Worm (Caenorhabditis elegans): ENCODE results near the gene rps-18.

The rps-18 gene

DNA sequence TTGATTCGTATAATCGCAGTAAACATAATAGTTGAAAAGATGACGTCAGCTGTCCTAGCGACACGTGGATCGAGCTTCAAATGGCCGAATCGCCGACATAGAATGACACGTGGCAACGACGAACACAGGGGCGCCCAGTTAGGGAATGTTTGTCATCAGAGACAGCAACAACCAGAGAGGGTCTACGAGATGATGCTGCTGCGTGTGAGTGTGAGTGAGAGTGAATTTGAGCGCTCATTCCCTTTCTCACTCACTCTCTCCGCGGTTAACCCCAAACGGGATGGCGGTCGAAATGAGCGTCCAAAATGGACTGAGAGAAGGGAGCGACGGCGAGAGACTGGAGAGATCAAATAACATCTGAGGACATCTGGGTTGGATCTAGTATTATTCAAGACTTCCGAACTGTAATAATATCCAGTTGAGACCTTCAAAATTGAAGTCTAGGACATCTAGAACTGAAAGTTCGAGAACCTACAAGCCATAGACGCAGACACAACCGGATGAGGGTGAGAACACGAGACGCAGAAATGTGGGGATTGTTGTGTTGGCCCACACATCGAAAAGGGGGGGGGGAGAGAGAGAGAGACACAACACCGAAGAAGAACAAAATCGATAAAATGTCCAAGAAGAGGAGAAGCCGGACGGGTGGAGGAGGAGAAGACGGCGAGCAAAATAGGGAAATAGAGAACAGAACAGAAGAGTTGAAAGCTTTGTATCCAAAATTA, 31.4 kb upstream of the rps-18 start:
- TF ChIP-seq hmg-4 (GFP tag; optimal IDR thresholded peaks at IDR 0.05) (peak; percentile 16), ceh-13 (GFP tag; optimal IDR thresholded peaks at IDR 0.05) (no peak)

DNA sequence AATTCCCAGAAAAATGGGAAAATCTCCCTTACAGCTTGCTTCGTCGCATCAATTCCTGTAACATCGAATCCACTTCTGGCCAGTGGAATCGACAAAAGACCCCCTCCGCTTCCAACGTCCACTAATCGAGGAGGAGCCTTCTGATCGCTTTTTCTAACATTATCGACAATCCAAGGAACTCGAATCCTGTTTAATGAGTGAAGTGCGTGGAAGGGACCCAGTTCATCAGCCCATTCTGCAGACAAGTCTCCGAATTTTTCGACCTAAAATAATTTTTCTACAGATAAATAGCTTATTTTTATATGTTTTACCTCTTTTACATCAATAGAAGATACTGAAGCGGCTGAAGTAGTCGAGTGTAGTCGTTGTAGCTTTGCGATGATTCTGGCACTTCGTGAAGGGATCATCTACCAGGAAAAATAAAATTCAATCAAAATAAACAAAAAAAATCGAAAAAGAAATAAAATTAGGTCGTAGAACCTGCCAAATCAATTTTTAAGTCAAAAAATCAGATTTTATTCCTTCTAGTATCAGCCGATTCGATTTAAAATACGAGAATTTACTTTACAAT, 29.5 kb upstream of the rps-18 start, which contains the start of gene coq-3:
Gene coq-3 (minus strand): TSS at position 407 of the 571 bp plus-strand sequence.
- no peak for TF ChIP-seq F13C5.2 (tag; optimal IDR thresholded peaks at IDR 0.05)
- no peak for TF ChIP-seq pes-1 (GFP tag; IDR thresholded peaks at IDR 0.05)
- no peak for TF ChIP-seq B0310.2 (tag; optimal IDR thresholded peaks at IDR 0.05)
- no peak for TF ChIP-seq hmbx-1 (tag; optimal IDR thresholded peaks at IDR 0.05)
- no peak for TF ChIP-seq tbx-11 (GFP tag; IDR thresholded peaks at IDR 0.05)
- TF ChIP-seq hmg-4 (GFP tag; optimal IDR thresholded peaks at IDR 0.05) = no peak
- no peak for TF ChIP-seq hnd-1 (tag; optimal IDR thresholded peaks at IDR 0.05)
- TF ChIP-seq flt-1 (GFP tag; IDR thresholded peaks at IDR 0.05) = no peak
- TF ChIP-seq sea-1 (GFP tag; conservative IDR thresholded peaks at IDR 0.05) = no peak
- no peak for TF ChIP-seq ceh-36 (tag; optimal IDR thresholded peaks at IDR 0.05)
- no peak for TF ChIP-seq tbx-37 (GFP tag; conservative IDR thresholded peaks at IDR 0.05)
- no peak for TF ChIP-seq ets-7 (tag; optimal IDR thresholded peaks at IDR 0.05)
- TF ChIP-seq ceh-13 (GFP tag; optimal IDR thresholded peaks at IDR 0.05) = no peak

DNA sequence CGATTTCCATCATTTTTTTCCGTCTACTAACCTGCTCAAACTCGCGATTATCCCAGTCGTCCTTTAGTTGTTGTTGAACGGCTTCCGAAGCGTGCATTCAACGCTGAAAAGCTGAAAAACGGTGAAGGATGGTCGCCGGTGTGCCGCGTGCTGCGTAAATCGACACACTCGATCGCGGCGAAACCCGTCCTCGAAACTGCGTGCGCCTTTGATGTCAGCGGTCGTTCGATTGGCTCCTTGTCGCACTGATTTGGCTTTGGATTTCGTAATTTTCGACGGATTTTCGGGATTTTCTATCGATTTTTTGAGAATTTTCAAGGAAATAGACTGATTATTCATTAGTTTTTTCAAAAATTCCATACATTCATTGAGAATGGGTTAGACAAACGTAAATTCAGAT, 28.1 kb upstream of the rps-18 start, which contains the start of the genes Y57G11C.1147 and nuo-3:
Gene Y57G11C.1147 (minus strand): TSS at position 161 of the 400 bp plus-strand sequence.
Gene nuo-3 (minus strand): TSS at position 191 of the 400 bp plus-strand sequence.
- TF ChIP-seq hnd-1 (tag; optimal IDR thresholded peaks at IDR 0.05) = no peak
- TF ChIP-seq ama-1 (optimal IDR thresholded peaks at IDR 0.05) = no peak
- no peak for TF ChIP-seq tbx-37 (GFP tag; conservative IDR thresholded peaks at IDR 0.05)
- TF ChIP-seq tra-4 (tag; optimal IDR thresholded peaks at IDR 0.05) = no peak
- TF ChIP-seq sea-1 (GFP tag; conservative IDR thresholded peaks at IDR 0.05) = no peak
- no peak for TF ChIP-seq ceh-36 (tag; optimal IDR thresholded peaks at IDR 0.05)
- TF ChIP-seq scrt-1 (GFP tag; IDR thresholded peaks at IDR 0.05) = no peak
- TF ChIP-seq flt-1 (GFP tag; IDR thresholded peaks at IDR 0.05) = no peak
- TF ChIP-seq pes-1 (GFP tag; IDR thresholded peaks at IDR 0.05) = no peak
- no peak for TF ChIP-seq F13C5.2 (tag; optimal IDR thresholded peaks at IDR 0.05)
- no peak for TF ChIP-seq aly-1 (tag; optimal IDR thresholded peaks at IDR 0.05)
- TF ChIP-seq B0310.2 (tag; optimal IDR thresholded peaks at IDR 0.05) = no peak
- TF ChIP-seq ets-7 (tag; optimal IDR thresholded peaks at IDR 0.05) = no peak
- TF ChIP-seq tbx-11 (GFP tag; IDR thresholded peaks at IDR 0.05) = no peak
- TF ChIP-seq ceh-13 (GFP tag; optimal IDR thresholded peaks at IDR 0.05) = no peak
- TF ChIP-seq hmbx-1 (tag; optimal IDR thresholded peaks at IDR 0.05) = no peak
- no peak for TF ChIP-seq hmg-4 (GFP tag; optimal IDR thresholded peaks at IDR 0.05)

DNA sequence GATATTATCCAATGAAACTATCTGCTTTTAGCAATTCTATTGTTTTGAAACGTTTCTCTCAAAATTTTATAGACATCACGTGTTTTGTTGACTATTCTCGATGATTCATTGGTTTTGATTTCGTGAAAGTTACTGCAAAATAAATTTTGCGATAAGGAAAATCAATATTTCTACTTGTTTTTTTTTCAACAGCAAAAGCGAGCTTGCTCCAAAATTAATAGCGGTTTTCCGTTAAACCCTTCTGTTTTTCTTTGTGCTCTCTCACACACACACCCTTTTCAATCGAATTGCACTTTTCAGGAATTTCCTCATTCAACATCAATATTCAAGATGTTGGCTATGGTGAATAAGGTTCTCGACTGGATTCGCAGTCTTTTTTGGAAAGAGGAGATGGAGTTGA, 27.6 kb upstream of the rps-18 start, which contains the start of gene arl-8:
Gene arl-8 (plus strand): TSS at position 301 of the 400 bp plus-strand sequence.
- TF ChIP-seq sea-1 (GFP tag; conservative IDR thresholded peaks at IDR 0.05) = no peak
- no peak for TF ChIP-seq ceh-36 (tag; optimal IDR thresholded peaks at IDR 0.05)
- TF ChIP-seq hmbx-1 (tag; optimal IDR thresholded peaks at IDR 0.05) = no peak
- TF ChIP-seq ceh-13 (GFP tag; optimal IDR thresholded peaks at IDR 0.05) = no peak
- TF ChIP-seq aly-1 (tag; optimal IDR thresholded peaks at IDR 0.05) = no peak
- TF ChIP-seq flt-1 (GFP tag; IDR thresholded peaks at IDR 0.05) = no peak

DNA sequence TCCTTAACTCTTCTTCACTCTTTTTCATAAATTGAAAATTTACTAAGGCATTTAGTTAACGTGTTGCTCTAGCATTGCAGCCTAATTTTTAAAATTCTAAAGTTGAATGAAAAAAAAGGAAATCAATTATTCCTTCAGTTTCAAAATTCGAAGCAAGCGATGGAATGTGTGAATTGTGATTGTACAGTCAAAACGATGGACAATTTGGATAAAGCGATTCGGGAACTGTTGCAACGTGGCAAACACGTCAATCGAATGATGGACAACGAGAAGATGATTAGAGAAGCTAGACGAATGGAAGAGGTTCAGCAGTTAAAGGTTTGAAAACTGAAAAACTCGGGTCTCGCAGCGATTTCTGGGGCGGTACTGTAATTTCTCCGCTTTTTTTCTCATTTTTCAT, 26.3 kb upstream of the rps-18 start, which contains the start of gene Y57G11C.14:
Gene Y57G11C.14 (plus strand): TSS at position 126 of the 400 bp plus-strand sequence.
- TF ChIP-seq scrt-1 (GFP tag; IDR thresholded peaks at IDR 0.05) (no peak), ceh-13 (GFP tag; optimal IDR thresholded peaks at IDR 0.05) (no peak), ets-7 (tag; optimal IDR thresholded peaks at IDR 0.05) (no peak), aly-1 (tag; optimal IDR thresholded peaks at IDR 0.05) (no peak), hmbx-1 (tag; optimal IDR thresholded peaks at IDR 0.05) (no peak), tra-4 (tag; optimal IDR thresholded peaks at IDR 0.05) (no peak), flt-1 (GFP tag; IDR thresholded peaks at IDR 0.05) (no peak), B0310.2 (tag; optimal IDR thresholded peaks at IDR 0.05) (no peak), sea-1 (GFP tag; conservative IDR thresholded peaks at IDR 0.05) (no peak), hmg-4 (GFP tag; optimal IDR thresholded peaks at IDR 0.05) (no peak), hnd-1 (tag; optimal IDR thresholded peaks at IDR 0.05) (no peak), ama-1 (optimal IDR thresholded peaks at IDR 0.05) (no peak), ceh-36 (tag; optimal IDR thresholded peaks at IDR 0.05) (no peak)

DNA sequence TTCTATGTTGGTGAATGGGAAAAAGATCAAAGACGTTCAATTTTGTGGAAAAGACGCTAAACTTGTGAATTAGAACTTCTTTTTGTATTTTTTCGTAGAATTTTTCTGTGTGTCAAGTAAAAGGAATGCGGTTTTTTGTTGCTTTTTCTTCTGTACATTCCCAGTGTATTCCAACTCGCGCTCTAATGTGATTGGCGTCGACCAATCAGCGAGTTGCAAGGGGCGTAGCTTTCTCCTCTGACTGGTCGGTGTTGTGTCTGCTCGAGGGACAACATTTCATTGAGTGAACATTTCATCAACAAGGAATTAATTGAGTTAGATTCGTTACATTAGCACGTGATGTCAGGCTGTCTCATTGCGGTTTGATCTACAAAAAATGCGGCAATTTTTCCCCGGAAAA, 24.5 kb upstream of the rps-18 start:
- no peak for TF ChIP-seq ama-1 (optimal IDR thresholded peaks at IDR 0.05)
- no peak for TF ChIP-seq B0310.2 (tag; optimal IDR thresholded peaks at IDR 0.05)
- TF ChIP-seq ceh-13 (GFP tag; optimal IDR thresholded peaks at IDR 0.05) = no peak
- TF ChIP-seq hmg-4 (GFP tag; optimal IDR thresholded peaks at IDR 0.05) = no peak

DNA sequence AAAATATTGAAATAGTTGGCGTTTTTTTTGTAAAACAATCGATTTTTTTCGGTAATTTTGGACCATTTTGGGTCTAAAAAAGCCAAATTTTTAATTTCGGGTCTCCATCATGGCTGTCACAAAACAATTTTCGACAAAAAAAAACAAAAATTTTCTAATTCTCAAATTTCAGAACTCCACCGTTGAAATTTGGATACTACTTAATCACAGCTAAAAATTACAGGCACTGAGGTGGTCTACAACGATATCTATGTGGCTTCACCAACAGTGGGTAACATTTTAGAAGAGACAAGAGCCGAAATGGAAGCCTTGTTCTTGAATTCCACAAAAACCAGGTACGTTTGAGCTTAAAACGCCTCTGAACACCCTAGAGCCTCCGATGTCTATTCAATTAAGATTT, 23.2 kb upstream of the rps-18 start, which contains the start of gene Y57G11C.1142:
Gene Y57G11C.1142 (plus strand): TSS at position 301 of the 400 bp plus-strand sequence.
- TF ChIP-seq pes-1 (GFP tag; IDR thresholded peaks at IDR 0.05) (no peak), tra-4 (tag; optimal IDR thresholded peaks at IDR 0.05) (no peak), hmbx-1 (tag; optimal IDR thresholded peaks at IDR 0.05) (no peak), hnd-1 (tag; optimal IDR thresholded peaks at IDR 0.05) (no peak), scrt-1 (GFP tag; IDR thresholded peaks at IDR 0.05) (no peak), tbx-37 (GFP tag; conservative IDR thresholded peaks at IDR 0.05) (no peak), ama-1 (optimal IDR thresholded peaks at IDR 0.05) (no peak), hmg-4 (GFP tag; optimal IDR thresholded peaks at IDR 0.05) (no peak), F13C5.2 (tag; optimal IDR thresholded peaks at IDR 0.05) (no peak), ceh-13 (GFP tag; optimal IDR thresholded peaks at IDR 0.05) (no peak), ets-7 (tag; optimal IDR thresholded peaks at IDR 0.05) (no peak), tbx-11 (GFP tag; IDR thresholded peaks at IDR 0.05) (no peak), ceh-36 (tag; optimal IDR thresholded peaks at IDR 0.05) (no peak), flt-1 (GFP tag; IDR thresholded peaks at IDR 0.05) (no peak), aly-1 (tag; optimal IDR thresholded peaks at IDR 0.05) (no peak), B0310.2 (tag; optimal IDR thresholded peaks at IDR 0.05) (no peak), sea-1 (GFP tag; conservative IDR thresholded peaks at IDR 0.05) (no peak)

All from whole organism, early embryonic.